Fruit fly (Drosophila melanogaster) whole organism, embryonic: Measurements from ENCODE around the gene Csk.

ENCODE experiments used
- Atf-2 ChIP-seq: fragments of 200-800 bp; sonication (Bioruptor generic); optimal IDR thresholded peaks from 2 replicates; lab custom pipeline; 2016; ENCODE audit warnings: missing biosample characterization, missing genetic modification characterization
- Atf3 ChIP-seq: fragments of 200-800 bp; sonication (Bioruptor generic); optimal IDR thresholded peaks from 3 replicates; lab custom pipeline; 2016; ENCODE audit warnings: missing biosample characterization, missing genetic modification characterization
- CG10959 ChIP-seq: fragments of 200-800 bp; sonication (Bioruptor generic); IDR thresholded peaks from 2 replicates; pipeline ENCODE4 v1.3.6; 2022; ENCODE audit warnings: missing biosample characterization, missing genetic modification characterization
- CG11456 ChIP-seq: fragments of 200-800 bp; sonication (Bioruptor generic); IDR thresholded peaks from 3 replicates; pipeline ENCODE4 v1.3.6; 2022; ENCODE audit warnings: missing biosample characterization, missing genetic modification characterization
- CG14441 ChIP-seq: fragments of 200-800 bp; sonication (Bioruptor generic); IDR thresholded peaks from 2 replicates; pipeline ENCODE4 v1.3.6; 2022; ENCODE audit warnings: missing biosample characterization, missing genetic modification characterization
- CG15073 ChIP-seq: fragments of 200-800 bp; sonication (Bioruptor generic); optimal IDR thresholded peaks from 2 replicates; lab custom pipeline; 2016; ENCODE audit warnings: missing biosample characterization, missing genetic modification characterization
- CG15696 ChIP-seq: fragments of 200-800 bp; sonication (Bioruptor generic); optimal IDR thresholded peaks from 2 replicates; lab custom pipeline; 2019; ENCODE audit warnings: missing biosample characterization, mild to moderate bottlenecking, missing genetic modification characterization, moderate library complexity
- CG17328 ChIP-seq: fragments of 200-800 bp; sonication (Bioruptor generic); IDR thresholded peaks from 2 replicates; pipeline ENCODE4 v1.3.6; 2022; ENCODE audit warnings: missing biosample characterization, missing genetic modification characterization
- CG2120 ChIP-seq: fragments of 200-800 bp; sonication (Bioruptor generic); optimal IDR thresholded peaks from 3 replicates; lab custom pipeline; 2016; ENCODE audit warnings: missing biosample characterization, missing genetic modification characterization
- CG2199 ChIP-seq: fragments of 200-800 bp; sonication (Bioruptor generic); IDR thresholded peaks from 3 replicates; pipeline ENCODE4 v1.3.6; 2022; ENCODE audit warnings: missing biosample characterization, missing genetic modification characterization
- CG3163 ChIP-seq: fragments of 200-800 bp; sonication (Bioruptor generic); optimal IDR thresholded peaks from 3 replicates; lab custom pipeline; 2016; ENCODE audit warnings: missing biosample characterization, missing genetic modification characterization
- CG3726 ChIP-seq: fragments of 200-800 bp; sonication (Bioruptor generic); IDR thresholded peaks from 3 replicates; pipeline ENCODE4, ENCODE4 v1.3.6; 2022; ENCODE audit warnings: missing biosample characterization, missing genetic modification characterization
- CG3838 ChIP-seq: fragments of 200-800 bp; sonication (Bioruptor generic); optimal IDR thresholded peaks from 3 replicates; lab custom pipeline; 2016; ENCODE audit warnings: missing biosample characterization, missing genetic modification characterization
- CG5180 ChIP-seq: fragments of 200-800 bp; sonication (Bioruptor generic); optimal IDR thresholded peaks from 3 replicates; lab custom pipeline; 2017; ENCODE audit warnings: missing biosample characterization, missing genetic modification characterization, mild to moderate bottlenecking, moderate library complexity, missing genetic modification reagents
- CG6654 ChIP-seq: fragments of 200-800 bp; sonication (Bioruptor generic); optimal IDR thresholded peaks from 2 replicates; lab custom pipeline; 2017; ENCODE audit warnings: missing biosample characterization, mild to moderate bottlenecking, missing genetic modification characterization
- CG7928 ChIP-seq: fragments of 200-800 bp; sonication (Bioruptor generic); optimal IDR thresholded peaks from 2 replicates; lab custom pipeline; 2017; ENCODE audit warnings: missing biosample characterization, mild to moderate bottlenecking, missing genetic modification characterization
- CG7987 ChIP-seq: fragments of 200-800 bp; sonication (Bioruptor generic); optimal IDR thresholded peaks from 2 replicates; lab custom pipeline; 2018; ENCODE audit warnings: missing biosample characterization, mild to moderate bottlenecking, missing genetic modification characterization, moderate library complexity
- CG8924 ChIP-seq: fragments of 200-800 bp; optimal IDR thresholded peaks from 3 replicates; lab custom pipeline; 2019; ENCODE audit warnings: missing biosample characterization, mild to moderate bottlenecking, missing genetic modification characterization, moderate library complexity
- CG9727 ChIP-seq: fragments of 200-800 bp; sonication (Bioruptor generic); optimal IDR thresholded peaks from 3 replicates; lab custom pipeline; 2017; ENCODE audit warnings: missing biosample characterization, mild to moderate bottlenecking, missing genetic modification characterization
- D19A ChIP-seq: fragments of 200-800 bp; optimal IDR thresholded peaks from 3 replicates; lab custom pipeline; 2019; ENCODE audit warnings: missing biosample characterization, mild to moderate bottlenecking, missing genetic modification characterization, moderate library complexity
- Dll ChIP-seq: fragments of 200-800 bp; sonication (Bioruptor generic); IDR thresholded peaks from 4 replicates; pipeline ENCODE4 v1.3.6; 2022; ENCODE audit warnings: missing biosample characterization, missing genetic modification characterization; ENCODE audit not compliant: partially characterized antibody
- Doc2 ChIP-seq: fragments of 200-800 bp; sonication (Bioruptor generic); IDR thresholded peaks from 2 replicates; pipeline ENCODE4 v1.3.6; 2022; ENCODE audit warnings: missing biosample characterization, missing genetic modification characterization
- ERR ChIP-seq: fragments of 200-800 bp; sonication (Bioruptor generic); optimal IDR thresholded peaks from 2 replicates; lab custom pipeline; 2016; ENCODE audit warnings: missing biosample characterization, missing genetic modification characterization
- Ets65A ChIP-seq: fragments of 200-800 bp; sonication (Bioruptor generic); peaks from one replicate; lab custom pipeline; 2016; ENCODE audit warnings: missing biosample characterization, missing genetic modification characterization
- MBD-R2 ChIP-seq: fragments of 200-800 bp; sonication (Bioruptor generic); IDR thresholded peaks from 2 replicates; pipeline ENCODE4 v1.3.6; 2022; ENCODE audit warnings: missing biosample characterization, missing genetic modification characterization
- Mad ChIP-seq: fragments of 200-800 bp; sonication (Bioruptor generic); optimal IDR thresholded peaks from 2 replicates; lab custom pipeline; 2016; ENCODE audit warnings: missing biosample characterization, missing genetic modification characterization
- Rx ChIP-seq: fragments of 200-800 bp; sonication (Bioruptor generic); IDR thresholded peaks from 2 replicates; pipeline ENCODE4 v1.3.6; 2022; ENCODE audit warnings: missing biosample characterization, missing genetic modification characterization
- Sry-δ ChIP-seq: fragments of 200-800 bp; sonication (Bioruptor generic); optimal IDR thresholded peaks from 2 replicates; lab custom pipeline; 2016; ENCODE audit warnings: missing biosample characterization, missing genetic modification characterization
- Ssrp ChIP-seq: fragments of 200-800 bp; sonication (Bioruptor generic); optimal IDR thresholded peaks from 2 replicates; lab custom pipeline; 2018; ENCODE audit warnings: missing biosample characterization, mild to moderate bottlenecking, missing genetic modification characterization, moderate library complexity
- Stat92E ChIP-seq, 3 experiments: fragments of >200 bp in 2 of 3; fragments of 200-800 bp in 1 of 3; sonication (Bioruptor generic) in 1 of 3; optimal IDR thresholded peaks; 2 replicates each; lab custom pipeline; 2017 to 2019; ENCODE audit warnings: missing biosample characterization in 3 of 3, missing genetic modification characterization in 3 of 3, mild to moderate bottlenecking in 1 of 3, moderate library complexity in 1 of 3
- Xrp1 ChIP-seq: fragments of 200-800 bp; sonication (Bioruptor generic); IDR thresholded peaks from 2 replicates; pipeline ENCODE4 v1.3.6; 2022; ENCODE audit warnings: missing biosample characterization, missing genetic modification characterization
- YL-1 ChIP-seq: fragments of 200-800 bp; sonication (Bioruptor generic); optimal IDR thresholded peaks from 3 replicates; lab custom pipeline; 2017; ENCODE audit warnings: missing biosample characterization, mild to moderate bottlenecking, missing genetic modification characterization
- ato ChIP-seq: fragments of 200-800 bp; sonication (Bioruptor generic); IDR thresholded peaks from 2 replicates; pipeline ENCODE4 v1.3.6; 2022; ENCODE audit warnings: missing biosample characterization, missing genetic modification characterization; ENCODE audit not compliant: partially characterized antibody
- bsh ChIP-seq, 2 experiments: fragments of 200-800 bp; sonication (Bioruptor generic); optimal IDR thresholded peaks; 2 replicates each; lab custom pipeline; 2017 to 2018; ENCODE audit warnings: mild to moderate bottlenecking in 2 of 2, missing biosample characterization in 2 of 2, missing genetic modification characterization in 2 of 2, moderate library complexity in 1 of 2
- chif ChIP-seq, 2 experiments: fragments of 200-800 bp; sonication (Bioruptor generic); optimal IDR thresholded peaks; 3 replicates each; lab custom pipeline; 2016; ENCODE audit warnings: missing biosample characterization in 2 of 2, missing genetic modification characterization in 2 of 2
- ci ChIP-seq: fragments of 200-800 bp; sonication (Bioruptor generic); IDR thresholded peaks from 3 replicates; pipeline ENCODE4 v1.3.6; 2022; ENCODE audit warnings: missing biosample characterization, missing genetic modification characterization
- danr ChIP-seq: fragments of 200-800 bp; sonication (Bioruptor generic); IDR thresholded peaks from 2 replicates; pipeline ENCODE4 v1.3.6; 2022; ENCODE audit warnings: missing biosample characterization, missing genetic modification characterization
- dpn ChIP-seq, 2 experiments: fragments of 200-800 bp; sonication (Bioruptor generic); optimal IDR thresholded peaks; 3 replicates each; lab custom pipeline; 2016; ENCODE audit warnings: missing biosample characterization in 2 of 2, missing genetic modification characterization in 2 of 2
- emc ChIP-seq: fragments of 200-800 bp; sonication (Bioruptor generic); optimal IDR thresholded peaks from 2 replicates; lab custom pipeline; 2016; ENCODE audit warnings: missing biosample characterization, missing genetic modification characterization
- ems ChIP-seq: fragments of 200-800 bp; sonication (Bioruptor generic); optimal IDR thresholded peaks from 3 replicates; lab custom pipeline; 2016; ENCODE audit warnings: missing biosample characterization, missing genetic modification characterization
- exex ChIP-seq: fragments of 200-800 bp; sonication (Bioruptor generic); optimal IDR thresholded peaks from 4 replicates; lab custom pipeline; 2018; ENCODE audit warnings: missing biosample characterization, mild to moderate bottlenecking, missing genetic modification characterization, moderate library complexity
- eyg ChIP-seq: fragments of 200-800 bp; sonication (Bioruptor generic); optimal IDR thresholded peaks from 3 replicates; lab custom pipeline; 2016; ENCODE audit warnings: missing biosample characterization, missing genetic modification characterization
- gcm2 ChIP-seq: fragments of 200-800 bp; sonication (Bioruptor generic); optimal IDR thresholded peaks from 2 replicates; lab custom pipeline; 2016; ENCODE audit warnings: missing biosample characterization, missing genetic modification characterization
- gsb-n ChIP-seq: fragments of 200-800 bp; sonication (Bioruptor generic); optimal IDR thresholded peaks from 3 replicates; lab custom pipeline; 2018; ENCODE audit warnings: missing biosample characterization, mild to moderate bottlenecking, missing genetic modification characterization
- lab ChIP-seq: fragments of 200-800 bp; sonication (Bioruptor generic); optimal IDR thresholded peaks from 3 replicates; lab custom pipeline; 2017; ENCODE audit warnings: missing biosample characterization, missing genetic modification characterization, mild to moderate bottlenecking, moderate library complexity, missing genetic modification reagents
- nom ChIP-seq: fragments of 200-800 bp; sonication (Bioruptor generic); optimal IDR thresholded peaks from 2 replicates; lab custom pipeline; 2017; ENCODE audit warnings: missing biosample characterization, missing genetic modification characterization, mild to moderate bottlenecking, moderate library complexity, missing genetic modification reagents
- pho ChIP-seq: fragments of 200-800 bp; sonication (Bioruptor generic); optimal IDR thresholded peaks from 2 replicates; lab custom pipeline; 2016; ENCODE audit warnings: missing biosample characterization, missing genetic modification characterization
- salm ChIP-seq: fragments of 200-800 bp; sonication (Bioruptor generic); optimal IDR thresholded peaks from 2 replicates; lab custom pipeline; 2018; ENCODE audit warnings: missing biosample characterization, mild to moderate bottlenecking, missing genetic modification characterization
- ttk ChIP-seq: fragments of 200-800 bp; sonication (Bioruptor generic); IDR thresholded peaks from 2 replicates; pipeline ENCODE4 v2.1.2; 2022; ENCODE audit warnings: missing biosample characterization, missing genetic modification characterization
- wor ChIP-seq: fragments of 200-800 bp; sonication (Bioruptor generic); IDR thresholded peaks from 2 replicates; pipeline ENCODE4 v1.3.6; 2022; ENCODE audit warnings: missing biosample characterization, missing genetic modification characterization
- zen ChIP-seq: fragments of 200-800 bp; sonication (Bioruptor generic); optimal IDR thresholded peaks from 3 replicates; lab custom pipeline; 2018; ENCODE audit warnings: missing biosample characterization, mild to moderate bottlenecking, missing genetic modification characterization, moderate library complexity

The Csk gene

dm6 chr3R:11617849-11618248 is 32.7 kb downstream of the Csk start (continued):
- TF ChIP-seq CG3726 (GFP tag; lab: Robert Waterston, UW) (no peak), CG6654 (no peak), CG2199 (no peak), emc (GFP tag; lab: Kevin White, UChicago) (no peak), Ets65A (GFP tag; lab: Kevin White, UChicago) (peak; percentile 56), ERR (no peak)
- TF ChIP-seq, all 482 proteins: peak for 5

DNA sequence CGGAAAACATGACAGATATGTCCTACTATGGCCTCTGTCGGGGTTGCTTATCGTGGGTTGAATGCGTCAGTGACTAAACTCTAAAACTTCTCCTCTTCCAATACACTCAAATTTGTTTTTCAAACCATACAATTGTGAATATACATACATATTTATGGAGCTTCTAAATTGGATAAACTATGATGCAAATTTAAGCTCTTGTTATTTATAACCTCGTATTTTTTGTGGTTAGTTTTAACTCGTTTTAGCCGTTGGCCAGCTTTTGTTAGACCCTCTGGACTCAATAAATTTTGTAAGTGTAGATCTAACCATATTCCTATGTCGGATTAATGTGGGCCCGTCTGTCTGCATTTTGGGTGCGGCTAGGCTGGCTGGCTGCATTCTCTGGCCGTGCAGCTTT is 33.1 kb downstream of the Csk start:
- TF ChIP-seq D19A (tag; lab: Kevin White, UChicago) (peak; percentile 55), Mad (GFP tag; lab: Kevin White, UChicago) (no peak), Sry-δ (no peak), gsb-n (tag; lab: Kevin White, UChicago) (peak; percentile 70), danr (GFP tag; lab: Robert Waterston, UW) (no peak), Ssrp (tag; lab: Kevin White, UChicago) (peak; percentile 45), chif (GFP tag; optimal IDR thresholded peaks at IDR 0.05; lab: Kevin White, UChicago) (peak; percentile 3 to 46), Doc2 (no peak), zen (tag; lab: Kevin White, UChicago) (peak; percentile 33), CG3838 (GFP tag; lab: Kevin White, UChicago) (no peak), ato (no peak), Xrp1 (peak; percentile 67), ci (GFP tag; lab: Robert Waterston, UW) (no peak; the same call in 2 of the 3 replicates), CG3163 (GFP tag; lab: Kevin White, UChicago) (no peak), salm (tag; lab: Kevin White, UChicago) (no peak), CG5180 (GFP tag; lab: Kevin White, UChicago) (no peak), YL-1 (GFP tag; lab: Kevin White, UChicago) (no peak), exex (no peak), Dll (GFP tag; lab: Robert Waterston, UW) (no peak), CG10959 (no peak), dpn (GFP tag; optimal IDR thresholded peaks at IDR 0.05; lab: Kevin White, UChicago) (no peak), ttk (no peak), CG9727 (GFP tag; lab: Kevin White, UChicago) (peak; percentile 55), lab (GFP tag; lab: Kevin White, UChicago) (no peak), ems (GFP tag; lab: Kevin White, UChicago) (no peak), CG15696 (tag; lab: Kevin White, UChicago) (peak; percentile 53), CG11456 (no peak), Atf-2 (GFP tag; lab: Kevin White, UChicago) (peak; percentile 26), CG7928 (GFP tag; lab: Kevin White, UChicago) (no peak), gcm2 (no peak), MBD-R2 (no peak), bsh (GFP tag; optimal IDR thresholded peaks at IDR 0.05; lab: Kevin White, UChicago) (peak; percentile 33 to 83), eyg (GFP tag; lab: Kevin White, UChicago) (no peak), Atf3 (GFP tag; lab: Kevin White, UChicago) (no peak), CG15073 (GFP tag; lab: Kevin White, UChicago) (no peak), CG2120 (GFP tag; lab: Kevin White, UChicago) (no peak), Rx (GFP tag; lab: Robert Waterston, UW) (no peak), pho (GFP tag; lab: Kevin White, UChicago) (no peak), Stat92E (GFP tag; optimal IDR thresholded peaks at IDR 0.05; lab: Kevin White, UChicago) (no peak), CG14441 (GFP tag; lab: Robert Waterston, UW) (no peak), CG8924 (tag; lab: Kevin White, UChicago) (peak; percentile 46), nom (GFP tag; lab: Kevin White, UChicago) (no peak), wor (no peak), CG17328 (0 out of 2 replicates have a peak, but pooled peaks have one; percentile 10), CG7987 (no peak)
